Fruit fly (Drosophila melanogaster) whole organism, embryonic: ENCODE data around the gene Dic61B.
A peak's percentile ranks its signal among the peaks of the same experiment; 100 is the strongest.

Source experiments
- CG10366 ChIP-seq: fragments of 200-800 bp; sonication (Bioruptor generic); IDR thresholded peaks from 2 replicates; pipeline ENCODE4 v1.3.6; 2022; ENCODE audit warnings: missing biosample characterization, missing genetic modification characterization
- CG10462 ChIP-seq: fragments of 200-800 bp; sonication (Bioruptor generic); optimal IDR thresholded peaks from 2 replicates; lab custom pipeline; 2016; ENCODE audit warnings: missing biosample characterization, missing genetic modification characterization
- CG11093 ChIP-seq: fragments of 200-800 bp; sonication (Bioruptor generic); IDR thresholded peaks from 3 replicates; pipeline ENCODE4 v1.3.6; 2022; ENCODE audit warnings: missing biosample characterization, missing genetic modification characterization
- CG12104 ChIP-seq: fragments of 200-800 bp; sonication (Bioruptor generic); optimal IDR thresholded peaks from 3 replicates; lab custom pipeline; 2016; ENCODE audit warnings: missing biosample characterization, missing genetic modification characterization
- CG14710 ChIP-seq: fragments of 200-800 bp; sonication (Bioruptor generic); optimal IDR thresholded peaks from 3 replicates; lab custom pipeline; 2019; ENCODE audit warnings: missing biosample characterization, mild to moderate bottlenecking, missing genetic modification characterization, moderate library complexity
- CG15479 ChIP-seq: fragments of 200-800 bp; sonication (Bioruptor generic); optimal IDR thresholded peaks from 3 replicates; lab custom pipeline; 2019; ENCODE audit warnings: missing biosample characterization, mild to moderate bottlenecking, missing genetic modification characterization, moderate library complexity
- CG16863 ChIP-seq: fragments of 200-800 bp; sonication (Bioruptor generic); optimal IDR thresholded peaks from 3 replicates; lab custom pipeline; 2016; ENCODE audit warnings: missing biosample characterization, missing genetic modification characterization
- CG18599 ChIP-seq: fragments of 200-800 bp; sonication (Bioruptor generic); optimal IDR thresholded peaks from 3 replicates; lab custom pipeline; 2017; ENCODE audit warnings: missing biosample characterization, missing genetic modification characterization, mild to moderate bottlenecking, moderate library complexity, missing genetic modification reagents
- CG18764 ChIP-seq: fragments of 200-800 bp; sonication (Bioruptor generic); optimal IDR thresholded peaks from 3 replicates; lab custom pipeline; 2016; ENCODE audit warnings: missing biosample characterization, missing genetic modification characterization
- CG2129 ChIP-seq: fragments of 200-800 bp; sonication (Bioruptor generic); IDR thresholded peaks from 2 replicates; pipeline ENCODE4 v1.3.6; 2022; ENCODE audit warnings: missing biosample characterization, missing genetic modification characterization; ENCODE audit not compliant: partially characterized antibody
- CG2199 ChIP-seq: fragments of 200-800 bp; sonication (Bioruptor generic); IDR thresholded peaks from 3 replicates; pipeline ENCODE4 v1.3.6; 2022; ENCODE audit warnings: missing biosample characterization, missing genetic modification characterization
- CG2202 ChIP-seq: fragments of 200-800 bp; sonication (Bioruptor generic); optimal IDR thresholded peaks from 2 replicates; lab custom pipeline; 2018; ENCODE audit warnings: missing biosample characterization, mild to moderate bottlenecking, missing genetic modification characterization
- CG30431 ChIP-seq: fragments of 200-800 bp; sonication (Bioruptor generic); optimal IDR thresholded peaks from 2 replicates; lab custom pipeline; 2017; ENCODE audit warnings: missing biosample characterization, missing genetic modification characterization
- CG31224 ChIP-seq: fragments of 200-800 bp; sonication (Bioruptor generic); IDR thresholded peaks from 2 replicates; pipeline ENCODE4 v1.3.6; 2022; ENCODE audit warnings: missing biosample characterization, missing genetic modification characterization
- CG32772 ChIP-seq: fragments of 200-800 bp; sonication (Bioruptor generic); IDR thresholded peaks from 2 replicates; pipeline ENCODE4 v1.3.6; 2022; ENCODE audit warnings: missing biosample characterization, missing genetic modification characterization
- CG3281 ChIP-seq: fragments of 200-800 bp; sonication (Bioruptor generic); optimal IDR thresholded peaks from 3 replicates; lab custom pipeline; 2017; ENCODE audit warnings: missing biosample characterization, mild to moderate bottlenecking, missing genetic modification characterization
- CG33557 ChIP-seq: fragments of 200-800 bp; sonication (Bioruptor generic); optimal IDR thresholded peaks from 2 replicates; lab custom pipeline; 2019; ENCODE audit warnings: missing biosample characterization, mild to moderate bottlenecking, missing genetic modification characterization, moderate library complexity
- CG4328 ChIP-seq: fragments of 200-800 bp; sonication (Bioruptor generic); optimal IDR thresholded peaks from 3 replicates; lab custom pipeline; 2017; ENCODE audit warnings: missing biosample characterization, missing genetic modification reagents, missing genetic modification characterization
- CG6689 ChIP-seq: fragments of 200-800 bp; sonication (Bioruptor generic); IDR thresholded peaks from 2 replicates; pipeline ENCODE4 v1.3.6; 2022; ENCODE audit warnings: missing biosample characterization, missing genetic modification characterization
- CG6791 ChIP-seq: fragments of 200-800 bp; sonication (Bioruptor generic); IDR thresholded peaks from 3 replicates; pipeline ENCODE4 v1.3.6; 2022; ENCODE audit warnings: missing biosample characterization, missing genetic modification characterization; ENCODE audit not compliant: partially characterized antibody
- Elba2 ChIP-seq: fragments of 200-800 bp; sonication (Bioruptor generic); optimal IDR thresholded peaks from 3 replicates; lab custom pipeline; 2016; ENCODE audit warnings: missing biosample characterization, missing genetic modification characterization
- HmgD ChIP-seq: fragments of 200-800 bp; sonication (Bioruptor generic); optimal IDR thresholded peaks from 3 replicates; lab custom pipeline; 2016; ENCODE audit warnings: missing biosample characterization, missing genetic modification characterization
- Med ChIP-seq: fragments of 200-800 bp; sonication (Bioruptor generic); peaks from one replicate; lab custom pipeline; 2016; ENCODE audit warnings: missing biosample characterization, missing genetic modification characterization, mild to moderate bottlenecking, inconsistent platforms, moderate library complexity
- NFAT ChIP-seq: fragments of 200-800 bp; sonication (Bioruptor generic); IDR thresholded peaks from 2 replicates; pipeline ENCODE4 v1.3.6; 2022; ENCODE audit warnings: missing biosample characterization, missing genetic modification characterization
- Rx ChIP-seq: fragments of 200-800 bp; sonication (Bioruptor generic); IDR thresholded peaks from 2 replicates; pipeline ENCODE4 v1.3.6; 2022; ENCODE audit warnings: missing biosample characterization, missing genetic modification characterization
- Stat92E ChIP-seq, 3 experiments: fragments of >200 bp in 2 of 3; fragments of 200-800 bp in 1 of 3; sonication (Bioruptor generic) in 1 of 3; optimal IDR thresholded peaks; 2 replicates each; lab custom pipeline; 2017 to 2019; ENCODE audit warnings: missing biosample characterization in 3 of 3, missing genetic modification characterization in 3 of 3, mild to moderate bottlenecking in 1 of 3, moderate library complexity in 1 of 3
- Xbp1 ChIP-seq: fragments of 200-800 bp; sonication (Bioruptor generic); optimal IDR thresholded peaks from 3 replicates; lab custom pipeline; 2016; ENCODE audit warnings: missing biosample characterization, mild to moderate bottlenecking, missing genetic modification characterization
- ab ChIP-seq: fragments of 200-800 bp; sonication (Bioruptor generic); optimal IDR thresholded peaks from 2 replicates; lab custom pipeline; 2016; ENCODE audit warnings: missing biosample characterization, missing genetic modification characterization
- ato ChIP-seq: fragments of 200-800 bp; sonication (Bioruptor generic); IDR thresholded peaks from 2 replicates; pipeline ENCODE4 v1.3.6; 2022; ENCODE audit warnings: missing biosample characterization, missing genetic modification characterization; ENCODE audit not compliant: partially characterized antibody
- bab2 ChIP-seq: fragments of 200-800 bp; sonication (Bioruptor generic); optimal IDR thresholded peaks from 2 replicates; lab custom pipeline; 2016; ENCODE audit warnings: missing biosample characterization, missing genetic modification characterization
- br ChIP-seq: fragments of >200 bp; optimal IDR thresholded peaks from 2 replicates; lab custom pipeline; 2017
- cas ChIP-seq: fragments of 200-800 bp; sonication (Bioruptor generic); IDR thresholded peaks from 2 replicates; pipeline ENCODE4 v1.3.6; 2022; ENCODE audit warnings: missing biosample characterization, missing genetic modification characterization
- crol ChIP-seq: fragments of 200-800 bp; sonication (Bioruptor generic); IDR thresholded peaks from 2 replicates; pipeline ENCODE4 v1.3.6; 2022; ENCODE audit warnings: missing biosample characterization, missing genetic modification characterization
- fu2 ChIP-seq: fragments of 200-800 bp; sonication (Bioruptor generic); optimal IDR thresholded peaks from 2 replicates; lab custom pipeline; 2016; ENCODE audit warnings: missing biosample characterization, missing genetic modification characterization
- insv ChIP-seq, 2 experiments: fragments of 200-800 bp; sonication (Bioruptor generic); optimal IDR thresholded peaks; 3 replicates each; lab custom pipeline; 2016 to 2018; ENCODE audit warnings: missing biosample characterization in 2 of 2, missing genetic modification characterization in 2 of 2
- kni ChIP-seq: fragments of 200-800 bp; sonication (Bioruptor generic); optimal IDR thresholded peaks from 3 replicates; lab custom pipeline; 2017; ENCODE audit warnings: mild to moderate bottlenecking, missing biosample characterization, missing genetic modification reagents, missing genetic modification characterization
- nau ChIP-seq: fragments of 200-800 bp; sonication (Bioruptor generic); optimal IDR thresholded peaks from 3 replicates; lab custom pipeline; 2017; ENCODE audit warnings: missing biosample characterization, mild to moderate bottlenecking, missing genetic modification characterization, missing genetic modification reagents
- nerfin-1 ChIP-seq: fragments of 200-800 bp; sonication (Bioruptor generic); optimal IDR thresholded peaks from 3 replicates; lab custom pipeline; 2019; ENCODE audit warnings: missing biosample characterization, mild to moderate bottlenecking, missing genetic modification characterization, moderate library complexity
- nom ChIP-seq: fragments of 200-800 bp; sonication (Bioruptor generic); optimal IDR thresholded peaks from 2 replicates; lab custom pipeline; 2017; ENCODE audit warnings: missing biosample characterization, missing genetic modification characterization, mild to moderate bottlenecking, moderate library complexity, missing genetic modification reagents
- pfk ChIP-seq: fragments of 200-800 bp; sonication (Bioruptor generic); optimal IDR thresholded peaks from 2 replicates; lab custom pipeline; 2018; ENCODE audit warnings: missing biosample characterization, mild to moderate bottlenecking, missing genetic modification characterization, moderate library complexity
- sd ChIP-seq: fragments of 200-800 bp; sonication (Bioruptor generic); optimal IDR thresholded peaks from 3 replicates; lab custom pipeline; 2018; ENCODE audit warnings: missing biosample characterization, mild to moderate bottlenecking, missing genetic modification characterization, moderate library complexity
- slou ChIP-seq: fragments of 200-800 bp; sonication (Bioruptor generic); optimal IDR thresholded peaks from 3 replicates; lab custom pipeline; 2016; ENCODE audit warnings: missing biosample characterization, missing genetic modification characterization
- sqz ChIP-seq: fragments of 200-800 bp; sonication (Bioruptor generic); optimal IDR thresholded peaks from 3 replicates; lab custom pipeline; 2018; ENCODE audit warnings: missing biosample characterization, mild to moderate bottlenecking, missing genetic modification characterization
- sr ChIP-seq: fragments of 200-800 bp; sonication (Bioruptor generic); IDR thresholded peaks from 3 replicates; pipeline ENCODE4 v1.3.6; 2022; ENCODE audit warnings: missing biosample characterization, missing genetic modification characterization
- sug ChIP-seq: fragments of 200-800 bp; optimal IDR thresholded peaks from 2 replicates; lab custom pipeline; 2019; ENCODE audit warnings: missing biosample characterization, mild to moderate bottlenecking, missing genetic modification characterization, moderate library complexity
- yki ChIP-seq: fragments of >200 bp; optimal IDR thresholded peaks from 3 replicates; lab custom pipeline; 2018

Gene Dic61B

dm6 chr3L:140838-141559 is 11.4 kb downstream of the Dic61B start (continued):
- no peak for TF ChIP-seq CG32772 (GFP tag; lab: Robert Waterston, UW)
- TF ChIP-seq Med (GFP tag; lab: Kevin White, UChicago), result peak; percentile 59
- TF ChIP-seq yki (lab: Kevin White, UChicago), result no peak
- no peak for TF ChIP-seq Stat92E (GFP tag; optimal IDR thresholded peaks at IDR 0.05; lab: Kevin White, UChicago)
- no peak for TF ChIP-seq CG18599 (GFP tag; lab: Kevin White, UChicago)
- TF ChIP-seq CG3281 (GFP tag; lab: Kevin White, UChicago), result no peak
- no peak for TF ChIP-seq fu2 (GFP tag; lab: Kevin White, UChicago)
- no peak for TF ChIP-seq sqz (GFP tag; lab: Kevin White, UChicago)
- no peak for TF ChIP-seq CG18764 (GFP tag; lab: Kevin White, UChicago)
- TF ChIP-seq pfk (GFP tag; lab: Kevin White, UChicago), result peak; percentile 42
- TF ChIP-seq CG4328 (GFP tag; lab: Kevin White, UChicago), result no peak
- TF ChIP-seq nau (GFP tag; lab: Kevin White, UChicago), result no peak
- TF ChIP-seq slou (GFP tag; lab: Kevin White, UChicago), result no peak
- no peak for TF ChIP-seq CG6791 (GFP tag; lab: Robert Waterston, UW)
- TF ChIP-seq CG16863 (GFP tag; lab: Kevin White, UChicago), result no peak
- no peak for TF ChIP-seq CG15479 (GFP tag; lab: Kevin White, UChicago)
- TF ChIP-seq CG2202 (tag; lab: Kevin White, UChicago), result no peak
- TF ChIP-seq CG2129 (GFP tag; lab: Robert Waterston, UW), result no peak
- TF ChIP-seq CG11093 (GFP tag; lab: Robert Waterston, UW), result no peak
- peak; percentile 41; the same call in 1 of the 3 replicates for TF ChIP-seq CG2199 (GFP tag; lab: Robert Waterston, UW)
- TF ChIP-seq br (lab: Kevin White, UChicago), result no peak
- TF ChIP-seq CG31224 (GFP tag; lab: Robert Waterston, UW), result 0 out of 2 replicates have a peak, but pooled peaks have one; percentile 17
- no peak for TF ChIP-seq bab2 (GFP tag; lab: Kevin White, UChicago)
- no peak for TF ChIP-seq CG14710
- TF ChIP-seq sr (GFP tag; lab: Robert Waterston, UW), result no peak
- TF ChIP-seq cas, result no peak
- TF ChIP-seq nom, result peak; percentile 25
- TF ChIP-seq kni, result peak; percentile 48
- TF ChIP-seq sug (tag; lab: Kevin White, UChicago), result no peak
- no peak for TF ChIP-seq CG10366 (GFP tag; lab: Robert Waterston, UW)
- TF ChIP-seq CG10462, result no peak
- no peak for TF ChIP-seq CG6689 (GFP tag; lab: Robert Waterston, UW)
- peak; percentile 68 for TF ChIP-seq sd (tag; lab: Kevin White, UChicago)
- no peak for TF ChIP-seq CG33557 (GFP tag; lab: Kevin White, UChicago)
- TF ChIP-seq ato, result no peak
- no peak for TF ChIP-seq Xbp1
- no peak for TF ChIP-seq Elba2 (GFP tag; lab: Kevin White, UChicago)
- TF ChIP-seq NFAT, result 0 out of 2 replicates have a peak, but pooled peaks have one; percentile 2
- TF ChIP-seq nerfin-1 (tag; lab: Kevin White, UChicago), result peak; percentile 48
- TF ChIP-seq insv (GFP tag; optimal IDR thresholded peaks at IDR 0.05; lab: Kevin White, UChicago), result peak in 1 of 2 experiments; percentile 63
- TF ChIP-seq HmgD, result no peak
- TF ChIP-seq CG30431 (GFP tag; lab: Kevin White, UChicago), result no peak
- TF ChIP-seq crol (GFP tag; lab: Robert Waterston, UW), result 0 out of 2 replicates have a peak, but pooled peaks have one; percentile 29
- TF ChIP-seq CG12104, result no peak
- TF ChIP-seq Rx (GFP tag; lab: Robert Waterston, UW), result no peak
- TF ChIP-seq ab (GFP tag; lab: Kevin White, UChicago), result no peak
